Worm (Caenorhabditis elegans) whole organism, young adult: ENCODE data around the gene asp-5.

Experiments used
- B0019.2 ChIP-seq: fragments of 200-800 bp; sonication (Bioruptor generic); conservative IDR thresholded peaks from 2 replicates; pipeline ENCODE4 v1.3.6; 2022; ENCODE audit warnings: missing genetic modification reagents, missing genetic modification characterization, missing compliant biosample characterization
- B0261.1 ChIP-seq: sonication (generic microtip); optimal IDR thresholded peaks from 2 replicates; lab custom pipeline; 2016; ENCODE audit warnings: mild to moderate bottlenecking, missing genetic modification characterization, moderate library complexity, missing compliant biosample characterization
- C06A6.2 ChIP-seq: fragments of 200-800 bp; sonication (Bioruptor generic); conservative IDR thresholded peaks from 2 replicates; pipeline ENCODE4 v1.3.6; 2022; ENCODE audit warnings: missing genetic modification characterization, missing compliant biosample characterization
- F33H1.4 ChIP-seq: fragments of 200-800 bp; sonication (Bioruptor generic); IDR thresholded peaks from 2 replicates; pipeline ENCODE4 v1.3.6; 2022; ENCODE audit warnings: missing genetic modification reagents, missing genetic modification characterization, missing compliant biosample characterization
- F49E8.2 ChIP-seq: sonication (generic microtip); optimal IDR thresholded peaks from 3 replicates; lab custom pipeline; 2017; ENCODE audit warnings: missing genetic modification characterization, mild to moderate bottlenecking, missing compliant biosample characterization, antibody characterized with exemption, moderate library complexity; ENCODE audit not compliant: insufficient read depth
- F55B11.4 ChIP-seq: sonication (generic microtip); optimal IDR thresholded peaks from 2 replicates; lab custom pipeline; 2016; ENCODE audit warnings: missing compliant biosample characterization, missing genetic modification characterization, borderline replicate concordance; ENCODE audit not compliant: insufficient read depth
- F57C9.4 ChIP-seq: sonication (generic microtip); optimal IDR thresholded peaks from 2 replicates; lab custom pipeline; 2017; ENCODE audit warnings: mild to moderate bottlenecking, missing genetic modification characterization, missing compliant biosample characterization
- Y67H2A.10 ChIP-seq: fragments of 200-800 bp; sonication (Bioruptor generic); conservative IDR thresholded peaks from 2 replicates; pipeline ENCODE4 v1.3.6; 2022; ENCODE audit warnings: missing genetic modification reagents, missing genetic modification characterization, missing compliant biosample characterization
- Y95B8A.8 ChIP-seq: fragments of 200-800 bp; sonication (Bioruptor generic); IDR thresholded peaks from 2 replicates; pipeline ENCODE4 v1.3.6; 2022; ENCODE audit warnings: missing genetic modification reagents, missing genetic modification characterization, missing compliant biosample characterization
- akir-1 ChIP-seq: fragments of 200-800 bp; sonication (Bioruptor generic); optimal IDR thresholded peaks from 2 replicates; lab custom pipeline; 2018; ENCODE audit warnings: mild to moderate bottlenecking, missing genetic modification characterization, moderate library complexity, missing compliant biosample characterization
- aptf-3 ChIP-seq: fragments of 200-800 bp; sonication (Bioruptor generic); IDR thresholded peaks from 2 replicates; pipeline ENCODE4 v1.3.6; 2022; ENCODE audit warnings: missing genetic modification characterization, missing compliant biosample characterization
- atf-7 ChIP-seq: sonication (generic microtip); optimal IDR thresholded peaks from 2 replicates; lab custom pipeline; 2017; ENCODE audit warnings: mild to moderate bottlenecking, missing genetic modification characterization, missing compliant biosample characterization
- attf-3 ChIP-seq: fragments of 200-800 bp; sonication (Bioruptor generic); conservative IDR thresholded peaks from 2 replicates; pipeline ENCODE4 v1.3.6; 2022; ENCODE audit warnings: missing genetic modification reagents, missing genetic modification characterization, missing compliant biosample characterization
- attf-5 ChIP-seq: fragments of 200-800 bp; sonication (Bioruptor generic); optimal IDR thresholded peaks from 2 replicates; lab custom pipeline; 2018; ENCODE audit warnings: mild to moderate bottlenecking, missing genetic modification characterization, missing compliant biosample characterization
- attf-6 ChIP-seq: fragments of 200-800 bp; sonication (Bioruptor generic); IDR thresholded peaks from 2 replicates; pipeline ENCODE4 v1.3.6; 2022; ENCODE audit warnings: missing genetic modification reagents, missing genetic modification characterization, missing compliant biosample characterization
- bed-2 ChIP-seq: fragments of 200-800 bp; sonication (Bioruptor generic); IDR thresholded peaks from 2 replicates; pipeline ENCODE4 v1.3.6; 2022; ENCODE audit warnings: missing genetic modification reagents, missing genetic modification characterization, missing compliant biosample characterization
- cebp-1 ChIP-seq, 2 experiments: fragments of 200-800 bp in 1 of 2; sonication (Bioruptor generic) in 1 of 2; sonication (generic microtip) in 1 of 2; IDR thresholded peaks in 1 of 2; optimal IDR thresholded peaks in 1 of 2; 2 replicates each; pipeline versions ENCODE4 v1.3.6 to Lab custom; 2017 to 2022; ENCODE audit warnings: missing compliant biosample characterization in 2 of 2, missing genetic modification characterization in 2 of 2, mild to moderate bottlenecking in 1 of 2, missing genetic modification reagents in 1 of 2, moderate library complexity in 1 of 2
- ceh-100 ChIP-seq: fragments of 200-800 bp; sonication (Bioruptor generic); IDR thresholded peaks from 2 replicates; pipeline ENCODE4 v1.3.6; 2022; ENCODE audit warnings: missing genetic modification reagents, missing genetic modification characterization, missing compliant biosample characterization
- ceh-40 ChIP-seq: fragments of 200-800 bp; sonication (Bioruptor generic); IDR thresholded peaks from 2 replicates; pipeline ENCODE4 v1.3.6; 2022; ENCODE audit warnings: missing genetic modification characterization, missing compliant biosample characterization
- ceh-58 ChIP-seq: fragments of 200-800 bp; sonication (Bioruptor generic); IDR thresholded peaks from 2 replicates; pipeline ENCODE4 v1.3.6; 2022; ENCODE audit warnings: missing genetic modification characterization, missing compliant biosample characterization
- chd-7 ChIP-seq: sonication (generic microtip); optimal IDR thresholded peaks from 2 replicates; lab custom pipeline; 2016; ENCODE audit warnings: mild to moderate bottlenecking, missing genetic modification characterization, moderate library complexity, missing compliant biosample characterization
- die-1 ChIP-seq: sonication (generic microtip); optimal IDR thresholded peaks from 2 replicates; lab custom pipeline; 2016; ENCODE audit warnings: missing genotype, mild to moderate bottlenecking, missing genetic modification characterization, missing compliant biosample characterization
- dox-1 ChIP-seq: fragments of 200-800 bp; sonication (Bioruptor generic); IDR thresholded peaks from 2 replicates; pipeline ENCODE4 v1.3.6; 2022; ENCODE audit warnings: missing genetic modification reagents, missing genetic modification characterization, missing compliant biosample characterization
- dpl-1 ChIP-seq: fragments of 150-350 bp; optimal IDR thresholded peaks from 2 replicates; lab custom pipeline; 2014; ENCODE audit warnings: missing biosample characterization, missing genetic modification reagents, missing genetic modification characterization
- efl-1 ChIP-seq: fragments of 150-350 bp; optimal IDR thresholded peaks from 2 replicates; lab custom pipeline; 2014; ENCODE audit warnings: missing biosample characterization, missing genetic modification reagents, missing genetic modification characterization
- egl-44 ChIP-seq: fragments of 200-800 bp; sonication (Bioruptor generic); IDR thresholded peaks from 2 replicates; pipeline ENCODE4 v1.3.6; 2022; ENCODE audit warnings: missing genetic modification reagents, missing genetic modification characterization, missing compliant biosample characterization
- fkh-3 ChIP-seq: sonication (generic microtip); optimal IDR thresholded peaks from 2 replicates; lab custom pipeline; 2016; ENCODE audit warnings: mild to moderate bottlenecking, missing genetic modification characterization, missing compliant biosample characterization
- hlh-12 ChIP-seq: sonication (generic microtip); optimal IDR thresholded peaks from 2 replicates; lab custom pipeline; 2016; ENCODE audit warnings: missing genetic modification characterization, missing compliant biosample characterization
- hmg-1.2 ChIP-seq: fragments of 200-800 bp; sonication (Bioruptor generic); IDR thresholded peaks from 2 replicates; pipeline ENCODE4 v1.3.6; 2022; ENCODE audit warnings: missing genetic modification reagents, missing genetic modification characterization, missing compliant biosample characterization
- hmg-20 ChIP-seq: fragments of 200-800 bp; sonication (Bioruptor generic); IDR thresholded peaks from 2 replicates; pipeline ENCODE4 v1.3.6; 2022; ENCODE audit warnings: missing genetic modification reagents, missing genetic modification characterization, missing compliant biosample characterization
- let-607 ChIP-seq, 2 experiments: fragments of 200-800 bp in 1 of 2; sonication (Bioruptor generic) in 1 of 2; sonication (generic microtip) in 1 of 2; optimal IDR thresholded peaks; 2 replicates each; lab custom pipeline; 2016 to 2018; ENCODE audit warnings: mild to moderate bottlenecking in 2 of 2, missing compliant biosample characterization in 2 of 2, missing genetic modification characterization in 2 of 2, moderate library complexity in 2 of 2, missing genotype in 1 of 2
- lin-35 ChIP-seq, 3 experiments: fragments of 150-350 bp in 2 of 3; sonication (generic microtip) in 1 of 3; optimal IDR thresholded peaks; 2 replicates each; lab custom pipeline; 2014 to 2018; ENCODE audit warnings: missing biosample characterization in 3 of 3, missing genetic modification characterization in 3 of 3, missing genetic modification reagents in 3 of 3
- lin-54 ChIP-seq: fragments of 200-800 bp; sonication (Bioruptor generic); optimal IDR thresholded peaks from 2 replicates; lab custom pipeline; 2018; ENCODE audit warnings: mild to moderate bottlenecking, missing genetic modification characterization, missing compliant biosample characterization
- mel-28 ChIP-seq: sonication (generic microtip); optimal IDR thresholded peaks from 2 replicates; lab custom pipeline; 2016; ENCODE audit warnings: borderline replicate concordance, mild to moderate bottlenecking, missing genetic modification characterization, missing compliant biosample characterization
- mes-4 ChIP-seq: sonication (generic microtip); optimal IDR thresholded peaks from 2 replicates; lab custom pipeline; 2016; ENCODE audit warnings: missing genotype, missing genetic modification characterization, missing compliant biosample characterization
- nfyb-1 ChIP-seq: fragments of 200-800 bp; sonication (Bioruptor generic); IDR thresholded peaks from 2 replicates; pipeline ENCODE4 v1.3.6; 2022; ENCODE audit warnings: missing genetic modification reagents, missing genetic modification characterization, missing compliant biosample characterization
- nhr-179 ChIP-seq: sonication (generic microtip); optimal IDR thresholded peaks from 2 replicates; lab custom pipeline; 2016; ENCODE audit warnings: mild to moderate bottlenecking, missing genetic modification characterization, missing compliant biosample characterization
- rcor-1 ChIP-seq: fragments of 200-800 bp; sonication (Bioruptor generic); IDR thresholded peaks from 2 replicates; pipeline ENCODE4 v1.3.6; 2022; ENCODE audit warnings: missing genetic modification reagents, missing genetic modification characterization, missing compliant biosample characterization
- repo-1 ChIP-seq: sonication (generic microtip); optimal IDR thresholded peaks from 2 replicates; lab custom pipeline; 2017; ENCODE audit warnings: mild to moderate bottlenecking, missing genetic modification characterization, missing compliant biosample characterization
- sea-2 ChIP-seq: fragments of 200-800 bp; sonication (Bioruptor generic); IDR thresholded peaks from 2 replicates; pipeline ENCODE4 v1.3.6; 2022; ENCODE audit warnings: missing genetic modification characterization, missing compliant biosample characterization
- snpc-4 ChIP-seq, 5 experiments: fragments of 150-350 bp in 1 of 5; sonication (generic microtip) in 4 of 5; optimal IDR thresholded peaks; 2 replicates each; lab custom pipeline; 2014 to 2018; ENCODE audit warnings: missing genetic modification characterization in 5 of 5, missing biosample characterization in 3 of 5, antibody characterized with exemption in 2 of 5, mild to moderate bottlenecking in 2 of 5, missing compliant biosample characterization in 2 of 5, missing genotype in 2 of 5, moderate library complexity in 2 of 5, missing genetic modification reagents in 1 of 5
- sptf-2 ChIP-seq: fragments of 200-800 bp; sonication (Bioruptor generic); optimal IDR thresholded peaks from 2 replicates; lab custom pipeline; 2018; ENCODE audit warnings: mild to moderate bottlenecking, missing genetic modification characterization, missing compliant biosample characterization
- tbp1 ChIP-seq: fragments of 200-800 bp; sonication (Bioruptor generic); optimal IDR thresholded peaks from 2 replicates; lab custom pipeline; 2018; ENCODE audit warnings: mild to moderate bottlenecking, missing genetic modification characterization, missing compliant biosample characterization
- unc-62 ChIP-seq: fragments of 150-350 bp; optimal IDR thresholded peaks from 2 replicates; lab custom pipeline; 2014; ENCODE audit warnings: missing biosample characterization, missing genetic modification reagents, missing genetic modification characterization
- xnd-1 ChIP-seq: sonication (generic microtip); optimal IDR thresholded peaks from 2 replicates; lab custom pipeline; 2016; ENCODE audit warnings: missing genotype, missing genetic modification reagents, missing genetic modification characterization, missing compliant biosample characterization
- zfh-2 ChIP-seq: fragments of 200-800 bp; sonication (Bioruptor generic); conservative IDR thresholded peaks from 2 replicates; pipeline ENCODE4 v1.3.6; 2022; ENCODE audit warnings: missing genetic modification reagents, missing genetic modification characterization, missing compliant biosample characterization
- zim-3 ChIP-seq: sonication (generic microtip); optimal IDR thresholded peaks from 2 replicates; lab custom pipeline; 2017; ENCODE audit warnings: mild to moderate bottlenecking, missing genetic modification characterization, moderate library complexity, missing compliant biosample characterization

The asp-5 gene

ce11 chrV:8300935-8301535, 28.9 kb downstream of the asp-5 start, which contains the start of gene W02D7.6 (continued):
- TF ChIP-seq B0019.2 (GFP tag; lab: Robert Waterston, UW) (no peak), C06A6.2 (GFP tag; lab: Robert Waterston, UW) (no peak), nfyb-1 (no peak), hlh-12 (tag; lab: Kevin White, UChicago) (no peak), atf-7 (tag; lab: Kevin White, UChicago) (no peak), bed-2 (GFP tag; lab: Robert Waterston, UW) (no peak), mes-4 (tag; lab: Kevin White, UChicago) (no peak), egl-44 (no peak), die-1 (tag; lab: Kevin White, UChicago) (no peak), lin-35 (GFP tag; optimal IDR thresholded peaks at IDR 0.05; lab: Kevin White, UChicago) (no peak), hmg-1.2 (GFP tag; lab: Robert Waterston, UW) (peak; percentile 37; the same call in 1 of the 2 replicates), hmg-20 (GFP tag; lab: Robert Waterston, UW) (no peak), zim-3 (tag; lab: Kevin White, UChicago) (no peak), F57C9.4 (no peak), attf-5 (GFP tag; lab: Kevin White, UChicago) (peak; percentile 7), mel-28 (no peak), unc-62 (no peak), zfh-2 (GFP tag; lab: Robert Waterston, UW) (no peak), ceh-100 (GFP tag; lab: Robert Waterston, UW) (no peak), tbp1 (GFP tag; lab: Kevin White, UChicago) (peak; percentile 34), sptf-2 (GFP tag; lab: Kevin White, UChicago) (no peak), repo-1 (tag; lab: Kevin White, UChicago) (no peak), aptf-3 (GFP tag; lab: Robert Waterston, UW) (no peak), F49E8.2 (tag; lab: Kevin White, UChicago) (no peak), B0261.1 (tag; lab: Kevin White, UChicago) (no peak), xnd-1 (no peak), rcor-1 (GFP tag; lab: Robert Waterston, UW) (no peak; the same call in 1 of the 2 replicates), dox-1 (GFP tag; lab: Robert Waterston, UW) (peak; percentile 41; the same call in 1 of the 2 replicates), akir-1 (GFP tag; lab: Kevin White, UChicago) (no peak), nhr-179 (no peak), Y95B8A.8 (GFP tag; lab: Robert Waterston, UW) (0 out of 2 replicates have a peak, but pooled peaks have one; percentile 12), chd-7 (tag; lab: Kevin White, UChicago) (no peak), Y67H2A.10 (GFP tag; lab: Robert Waterston, UW) (no peak), ceh-58 (GFP tag; lab: Robert Waterston, UW) (no peak)

ce11 chrV:8302522-8302921, 30.3 kb downstream of the asp-5 start, which contains the start of gene sel-9:
Gene sel-9, minus strand, starts transcription at chrV:8302580.
- TF ChIP-seq snpc-4 (GFP tag; optimal IDR thresholded peaks at IDR 0.05; lab: Kevin White, UChicago) (no peak), snpc-4 (tag; optimal IDR thresholded peaks at IDR 0.05; lab: Kevin White, UChicago) (peak in 1 of 4 experiments; percentile 11), attf-3 (GFP tag; lab: Robert Waterston, UW) (peak; percentile 95), sea-2 (GFP tag; lab: Robert Waterston, UW) (no peak), dpl-1 (GFP tag; lab: Kevin White, UChicago) (peak; percentile 50), F55B11.4 (tag; lab: Kevin White, UChicago) (no peak), F33H1.4 (no peak), let-607 (tag; optimal IDR thresholded peaks at IDR 0.05; lab: Kevin White, UChicago) (peak in 1 of 2 experiments; percentile 70), ceh-40 (no peak), fkh-3 (tag; lab: Kevin White, UChicago) (no peak), cebp-1 (GFP tag; IDR thresholded peaks at IDR 0.05; lab: Robert Waterston, UW) (no peak), cebp-1 (tag; optimal IDR thresholded peaks at IDR 0.05; lab: Kevin White, UChicago) (peak; percentile 33), efl-1 (peak; percentile 35), lin-54 (GFP tag; lab: Kevin White, UChicago) (peak; percentile 54), attf-6 (no peak), nhr-179 (no peak)
- TF ChIP-seq, all 124 proteins: peak for 7
